Worm (Caenorhabditis elegans): Measurements from ENCODE around the gene ins-5.

ins-5 gene

DNA sequence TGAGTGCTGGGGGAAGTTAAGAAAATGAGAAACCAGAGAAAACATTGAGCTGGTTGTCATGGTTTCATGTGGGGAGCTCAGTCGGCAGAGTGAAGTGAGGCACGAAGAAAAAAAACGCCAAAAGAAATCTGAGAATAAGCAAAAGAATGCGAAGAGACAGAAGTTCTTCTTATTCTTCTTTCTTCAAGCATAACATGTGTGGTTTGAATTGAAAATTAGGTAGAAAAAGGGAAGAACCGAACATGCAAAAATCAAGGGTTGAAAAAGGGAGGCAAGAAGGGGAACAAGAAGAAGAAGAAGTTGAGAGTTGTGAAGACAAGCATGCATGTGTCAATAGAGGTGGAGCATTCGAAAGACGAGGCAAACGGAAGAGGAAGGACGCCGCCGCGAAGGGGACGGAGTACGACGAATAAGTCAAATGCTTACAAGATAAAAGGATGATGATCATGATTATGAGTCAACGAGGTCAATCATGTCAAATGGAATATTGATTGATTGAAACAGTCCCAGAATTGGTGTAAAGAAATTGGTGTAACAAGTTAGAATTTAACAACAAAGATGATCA is 39.5 kb upstream of the ins-5 start:
- TF ChIP-seq snpc-1.1 (tag; optimal IDR thresholded peaks at IDR 0.05; ENCODE audit: insufficient read depth) (no peak), gei-17 (GFP tag; optimal IDR thresholded peaks at IDR 0.05) (no peak), lin-54 (GFP tag; optimal IDR thresholded peaks at IDR 0.05) (no peak), lir-1 (GFP tag; conservative IDR thresholded peaks at IDR 0.05) (no peak), athp-1 (tag; optimal IDR thresholded peaks at IDR 0.05) (no peak), ekl-4 (GFP tag; IDR thresholded peaks at IDR 0.05) (no peak)

DNA sequence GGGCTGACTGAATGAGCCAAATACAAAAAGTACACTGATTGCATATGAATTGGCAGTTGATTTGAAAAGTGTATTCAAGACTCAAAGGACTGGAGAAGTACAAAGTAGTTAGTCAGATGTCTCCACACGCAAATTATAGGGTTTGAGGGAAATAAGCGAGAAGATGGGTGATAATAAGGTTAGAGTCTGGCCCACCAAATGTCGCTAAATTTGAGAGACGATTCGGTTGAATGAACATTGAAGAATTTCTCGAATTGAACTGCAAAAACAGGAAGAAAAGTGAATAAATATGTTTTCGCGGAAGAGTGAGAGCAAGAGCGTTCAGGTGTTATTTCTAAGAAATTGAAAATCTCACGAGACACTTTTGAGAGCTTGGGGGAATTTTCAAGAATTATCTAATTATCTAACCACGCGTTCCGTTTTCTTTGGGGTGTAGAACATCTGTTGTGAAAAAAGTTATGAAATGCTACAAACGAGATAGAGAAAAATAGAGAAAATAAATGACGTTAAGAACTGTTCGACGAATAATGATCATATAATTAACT is 37.7 kb upstream of the ins-5 start:
- TF ChIP-seq lin-35 (GFP tag; optimal IDR thresholded peaks at IDR 0.05) = no peak
- TF ChIP-seq madf-10 (tag; optimal IDR thresholded peaks at IDR 0.05) = no peak
- no peak for TF ChIP-seq unc-130 (GFP tag; optimal IDR thresholded peaks at IDR 0.05)
- TF ChIP-seq lsl-1 (GFP tag; optimal IDR thresholded peaks at IDR 0.05) = no peak
- no peak for TF ChIP-seq bed-1 (GFP tag; IDR thresholded peaks at IDR 0.05)
- TF ChIP-seq egl-44 (GFP tag; IDR thresholded peaks at IDR 0.05) = no peak
- TF ChIP-seq let-607 (tag; optimal IDR thresholded peaks at IDR 0.05) = no peak
- TF ChIP-seq B0261.1 (tag; optimal IDR thresholded peaks at IDR 0.05) = no peak
- TF ChIP-seq F55B11.4 (tag; optimal IDR thresholded peaks at IDR 0.05; ENCODE audit: borderline replicate concordance, insufficient read depth) = no peak
- no peak for TF ChIP-seq nhr-80 (tag; optimal IDR thresholded peaks at IDR 0.05)
- TF ChIP-seq ztf-25 (GFP tag; IDR thresholded peaks at IDR 0.05) = no peak
- no peak for TF ChIP-seq tbx-9 (tag; optimal IDR thresholded peaks at IDR 0.05; ENCODE audit: borderline replicate concordance)
- TF ChIP-seq Y53F4B.3 (GFP tag; IDR thresholded peaks at IDR 0.05) = no peak

DNA sequence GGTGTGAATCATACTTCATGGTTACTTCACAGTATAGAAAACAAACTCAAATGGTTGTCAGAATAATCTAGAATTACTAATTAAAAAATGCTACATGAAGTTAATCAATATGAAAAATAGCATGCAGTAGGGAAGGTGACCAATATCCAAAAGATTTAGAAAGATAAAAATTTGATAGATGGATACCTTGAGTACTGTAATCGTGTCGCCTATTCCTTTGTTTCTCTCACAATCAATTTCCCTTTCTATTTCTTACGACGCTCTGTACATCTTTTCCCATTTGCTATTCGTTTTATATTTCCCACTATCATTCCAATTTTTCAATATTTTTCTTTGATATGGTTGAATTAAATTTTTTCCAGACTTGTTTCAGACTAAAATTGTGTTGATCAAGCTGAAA is 36.0 kb upstream of the ins-5 start, which contains the start of gene B0034.7:
Gene B0034.7 (plus strand): TSS at position 301 of the 400 bp plus-strand sequence.
- TF ChIP-seq ztf-26 (tag; optimal IDR thresholded peaks at IDR 0.05) = no peak
- TF ChIP-seq die-1 (tag; optimal IDR thresholded peaks at IDR 0.05) = no peak
- TF ChIP-seq mxl-1 (tag; optimal IDR thresholded peaks at IDR 0.05) = no peak
- no peak for TF ChIP-seq snpc-1.3 (tag; optimal IDR thresholded peaks at IDR 0.05; ENCODE audit: insufficient read depth)
- TF ChIP-seq bed-1 (GFP tag; IDR thresholded peaks at IDR 0.05) = no peak
- no peak for TF ChIP-seq repo-1 (tag; optimal IDR thresholded peaks at IDR 0.05)
- TF ChIP-seq ztf-25 (GFP tag; IDR thresholded peaks at IDR 0.05) = no peak
- no peak for TF ChIP-seq dpl-1 (GFP tag; optimal IDR thresholded peaks at IDR 0.05)
- no peak for TF ChIP-seq egl-44 (GFP tag; IDR thresholded peaks at IDR 0.05)
- no peak for TF ChIP-seq B0261.1 (tag; optimal IDR thresholded peaks at IDR 0.05)
- no peak for TF ChIP-seq lag-1 (GFP tag; IDR thresholded peaks at IDR 0.05)
- TF ChIP-seq akir-1 (GFP tag; optimal IDR thresholded peaks at IDR 0.05) = no peak
- no peak for TF ChIP-seq lin-40 (tag; optimal IDR thresholded peaks at IDR 0.05)
- TF ChIP-seq hsf-1 (GFP tag; IDR thresholded peaks at IDR 0.05) = no peak
- TF ChIP-seq athp-1 (tag; optimal IDR thresholded peaks at IDR 0.05) = no peak
- no peak for TF ChIP-seq tbx-9 (tag; optimal IDR thresholded peaks at IDR 0.05; ENCODE audit: borderline replicate concordance)
- no peak for TF ChIP-seq F55B11.4 (tag; optimal IDR thresholded peaks at IDR 0.05; ENCODE audit: borderline replicate concordance, insufficient read depth)
- TF ChIP-seq Y95B8A.8 (GFP tag; IDR thresholded peaks at IDR 0.05) = no peak
- no peak for TF ChIP-seq zim-3 (tag; optimal IDR thresholded peaks at IDR 0.05)

DNA sequence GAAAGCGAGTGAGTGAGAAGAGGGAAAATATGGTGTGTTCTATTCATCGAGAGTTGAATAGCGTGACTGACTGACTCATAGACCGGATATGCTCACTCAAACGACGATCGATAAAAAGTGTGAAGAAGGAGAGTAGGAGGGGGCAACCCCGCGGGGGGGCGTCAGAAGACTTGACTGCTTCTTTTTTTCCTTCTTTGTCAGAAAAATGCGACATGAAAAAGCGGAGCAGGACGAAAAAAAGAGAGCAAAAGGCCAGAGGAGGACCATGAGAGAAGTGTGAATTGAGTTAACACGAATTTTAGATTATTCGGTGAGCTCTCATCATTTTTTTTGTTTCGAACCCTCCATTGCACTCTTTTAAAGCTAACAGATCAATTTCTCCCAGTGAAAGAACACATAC is 35.0 kb upstream of the ins-5 start:
- TF ChIP-seq him-1 (tag; optimal IDR thresholded peaks at IDR 0.05) (no peak), zfh-2 (GFP tag; conservative IDR thresholded peaks at IDR 0.05) (peak; percentile 53; the same call in 1 of the 2 replicates), chd-7 (tag; optimal IDR thresholded peaks at IDR 0.05) (peak; percentile 2)
